Fruit fly (Drosophila melanogaster): ENCODE results near the gene CG1637.

Gene CG1637

dm6 chrX:10846972-10847435 lies 30.7 kb downstream of the CG1637 start, which contains the start of gene sbr (continued):
- no peak for TF ChIP-seq CG3065 (GFP tag; optimal IDR thresholded peaks at IDR 0.05)
- TF ChIP-seq Optix (GFP tag; IDR thresholded peaks at IDR 0.05): no peak
- TF ChIP-seq CG12236 (GFP tag; optimal IDR thresholded peaks at IDR 0.05): no peak
- peak; percentile 83 for TF ChIP-seq Sry-β (GFP tag; optimal IDR thresholded peaks at IDR 0.05)
- no peak for TF ChIP-seq Atf3 (GFP tag; optimal IDR thresholded peaks at IDR 0.05)
- peak; percentile 31 for TF ChIP-seq nmo (GFP tag; optimal IDR thresholded peaks at IDR 0.05)
- TF ChIP-seq yki (optimal IDR thresholded peaks at IDR 0.05): no peak
- TF ChIP-seq dmrt11E (tag; optimal IDR thresholded peaks at IDR 0.05): peak; percentile 5
- TF ChIP-seq CG5953 (GFP tag; IDR thresholded peaks at IDR 0.05): no peak
- TF ChIP-seq CG32532 (GFP tag; IDR thresholded peaks at IDR 0.05): 0 out of 2 replicates have a peak, but pooled peaks have one; percentile 12
- TF ChIP-seq bbx (GFP tag; IDR thresholded peaks at IDR 0.05; ENCODE audit: partially characterized antibody): 0 out of 2 replicates have a peak, but pooled peaks have one; percentile 38
- no peak for TF ChIP-seq Aef1 (GFP tag; IDR thresholded peaks at IDR 0.05)
- TF ChIP-seq GATAe (GFP tag; conservative IDR thresholded peaks at IDR 0.05): no peak
- TF ChIP-seq unc-4 (GFP tag; IDR thresholded peaks at IDR 0.05; ENCODE audit: partially characterized antibody): peak; percentile 75
- no peak for TF ChIP-seq CG1233 (GFP tag; optimal IDR thresholded peaks at IDR 0.05)
- TF ChIP-seq insv (GFP tag; optimal IDR thresholded peaks at IDR 0.05): no peak
- no peak for TF ChIP-seq CG10274 (GFP tag; optimal IDR thresholded peaks at IDR 0.05)
- no peak for TF ChIP-seq Atf6 (GFP tag; IDR thresholded peaks at IDR 0.05)
- no peak for TF ChIP-seq CG9609 (GFP tag; optimal IDR thresholded peaks at IDR 0.05)
- TF ChIP-seq CG10147 (GFP tag; optimal IDR thresholded peaks at IDR 0.05): no peak
- TF ChIP-seq CG16813 (GFP tag; IDR thresholded peaks at IDR 0.05; ENCODE audit: partially characterized antibody): peak; percentile 87
- peak; percentile 31 for TF ChIP-seq CG8290 (GFP tag; optimal IDR thresholded peaks at IDR 0.05)
- TF ChIP-seq CG8290 (tag; optimal IDR thresholded peaks at IDR 0.05): no peak
- no peak for TF ChIP-seq sens-2 (GFP tag; IDR thresholded peaks at IDR 0.05)
- TF ChIP-seq Blimp-1 (GFP tag; optimal IDR thresholded peaks at IDR 0.05): no peak
- TF ChIP-seq pzg (GFP tag; optimal IDR thresholded peaks at IDR 0.05): peak; percentile 40
- TF ChIP-seq Kr (GFP tag; optimal IDR thresholded peaks at IDR 0.05): no peak
- 0 out of 2 replicates have a peak, but pooled peaks have one; percentile 45 for TF ChIP-seq sna (GFP tag; IDR thresholded peaks at IDR 0.05; ENCODE audit: partially characterized antibody)
- TF ChIP-seq jing (GFP tag; optimal IDR thresholded peaks at IDR 0.05): no peak
- TF ChIP-seq zen2 (GFP tag; IDR thresholded peaks at IDR 0.05; ENCODE audit: partially characterized antibody): peak; percentile 58; the same call in 1 of the 3 replicates
- no peak for TF ChIP-seq Hr78 (GFP tag; optimal IDR thresholded peaks at IDR 0.05)
- no peak for TF ChIP-seq br (optimal IDR thresholded peaks at IDR 0.05)
- peak; percentile 4 for TF ChIP-seq sug (tag; optimal IDR thresholded peaks at IDR 0.05)
- TF ChIP-seq CG3407 (GFP tag; optimal IDR thresholded peaks at IDR 0.05): no peak
- no peak for TF ChIP-seq tap (tag; optimal IDR thresholded peaks at IDR 0.05)
- TF ChIP-seq Hr3 (GFP tag; optimal IDR thresholded peaks at IDR 0.05): no peak
- TF ChIP-seq CG2129 (GFP tag; IDR thresholded peaks at IDR 0.05; ENCODE audit: partially characterized antibody): peak; percentile 27; the same call in 1 of the 2 replicates
- no peak for TF ChIP-seq CG12942 (GFP tag; optimal IDR thresholded peaks at IDR 0.05)
- TF ChIP-seq usp (GFP tag; optimal IDR thresholded peaks at IDR 0.05): no peak
- TF ChIP-seq cwo (GFP tag; optimal IDR thresholded peaks at IDR 0.05): no peak
- no peak for TF ChIP-seq H2.0 (GFP tag; IDR thresholded peaks at IDR 0.05)
- TF ChIP-seq Myb (GFP tag; optimal IDR thresholded peaks at IDR 0.05): peak; percentile 1
- no peak for TF ChIP-seq Hsf (GFP tag; optimal IDR thresholded peaks at IDR 0.05)
- no peak for TF ChIP-seq Rx (GFP tag; IDR thresholded peaks at IDR 0.05)
- no peak for TF ChIP-seq Awh (GFP tag; IDR thresholded peaks at IDR 0.05)
- TF ChIP-seq Meics (GFP tag; optimal IDR thresholded peaks at IDR 0.05): no peak
- no peak for TF ChIP-seq danr (GFP tag; IDR thresholded peaks at IDR 0.05)
- peak; percentile 78 for TF ChIP-seq vnd (GFP tag; IDR thresholded peaks at IDR 0.05; ENCODE audit: partially characterized antibody)
- no peak for TF ChIP-seq CG10565 (GFP tag; optimal IDR thresholded peaks at IDR 0.05)
- TF ChIP-seq emc (GFP tag; optimal IDR thresholded peaks at IDR 0.05): no peak
- no peak for TF ChIP-seq ssp (GFP tag; IDR thresholded peaks at IDR 0.05)
- no peak for TF ChIP-seq CG12744 (GFP tag; optimal IDR thresholded peaks at IDR 0.05)

Data from whole organism, embryonic.